ENCODE assay signal across 7 worm cellular contexts in genomic region chrII:10607238-10607961, ce11.
TF ChIP-seq lines count a peak whose summit lies in the region.

Gene ccm-3 (minus strand): TSS chrII:10607275.

TF ChIP-seq in whole organism, L1 larva, 84 proteins besides CTCF, POLR2A, EP300 and RAD21 (continues in another document):
- TF ChIP-seq mef-2 (tag; optimal IDR thresholded peaks at IDR 0.05; lab: Kevin White, UChicago) (no peak), alr-1 (tag; optimal IDR thresholded peaks at IDR 0.05; lab: Kevin White, UChicago; ENCODE audit: borderline replicate concordance) (no peak), aly-2 (tag; optimal IDR thresholded peaks at IDR 0.05; lab: Kevin White, UChicago) (no peak), lin-39 (tag; optimal IDR thresholded peaks at IDR 0.05; lab: Kevin White, UChicago) (no peak), nhr-47 (tag; optimal IDR thresholded peaks at IDR 0.05; lab: Kevin White, UChicago) (peak; percentile 30), elt-3 (tag; optimal IDR thresholded peaks at IDR 0.05; lab: Kevin White, UChicago) (no peak), nhr-84 (tag; optimal IDR thresholded peaks at IDR 0.05; lab: Kevin White, UChicago) (no peak), rnt-1 (tag; optimal IDR thresholded peaks at IDR 0.05; lab: Kevin White, UChicago) (peak; percentile 42), snu-23 (GFP tag; optimal IDR thresholded peaks at IDR 0.05; lab: Kevin White, UChicago) (peak; percentile 11), C34B4.2 (tag; optimal IDR thresholded peaks at IDR 0.05; lab: Kevin White, UChicago) (no peak), irx-1 (tag; optimal IDR thresholded peaks at IDR 0.05; lab: Kevin White, UChicago) (no peak), nhr-71 (tag; optimal IDR thresholded peaks at IDR 0.05; lab: Kevin White, UChicago) (peak; percentile 52), unc-130 (tag; optimal IDR thresholded peaks at IDR 0.05; lab: Kevin White, UChicago) (no peak)

TF ChIP-seq in whole organism, L2 larva, 48 proteins besides CTCF, POLR2A, EP300 and RAD21:
- TF ChIP-seq fos-1 (tag; optimal IDR thresholded peaks at IDR 0.05; lab: Kevin White, UChicago) (peak; percentile 63), aly-2 (tag; optimal IDR thresholded peaks at IDR 0.05; lab: Kevin White, UChicago) (no peak), unc-55 (GFP tag; optimal IDR thresholded peaks at IDR 0.05; lab: Kevin White, UChicago) (peak; percentile 76), nhr-25 (tag; optimal IDR thresholded peaks at IDR 0.05; lab: Kevin White, UChicago) (no peak), nhr-6 (tag; optimal IDR thresholded peaks at IDR 0.05; lab: Kevin White, UChicago) (no peak), blmp-1 (tag; optimal IDR thresholded peaks at IDR 0.05; lab: Kevin White, UChicago; ENCODE audit: insufficient read depth) (peak; percentile 61), C34F6.9 (tag; optimal IDR thresholded peaks at IDR 0.05; lab: Kevin White, UChicago) (peak; percentile 52), ama-1 (optimal IDR thresholded peaks at IDR 0.05; lab: Kevin White, UChicago) (no peak), lsy-2 (tag; optimal IDR thresholded peaks at IDR 0.05; lab: Kevin White, UChicago) (peak in 1 of 2 experiments; percentile 58), elt-3 (tag; optimal IDR thresholded peaks at IDR 0.05; lab: Kevin White, UChicago) (no peak), nhr-77 (tag; optimal IDR thresholded peaks at IDR 0.05; lab: Kevin White, UChicago) (no peak)

TF ChIP-seq in whole organism, L3 larva, 47 proteins besides CTCF, POLR2A, EP300 and RAD21 (continues in another document):
- peak; percentile 5 for TF ChIP-seq nhr-23 (tag; optimal IDR thresholded peaks at IDR 0.05; lab: Kevin White, UChicago)
- TF ChIP-seq tbx-2 (tag; optimal IDR thresholded peaks at IDR 0.05; lab: Kevin White, UChicago) = no peak
- no peak for TF ChIP-seq ama-1 (optimal IDR thresholded peaks at IDR 0.05; lab: Kevin White, UChicago)
- no peak for TF ChIP-seq egl-27 (tag; optimal IDR thresholded peaks at IDR 0.05; lab: Kevin White, UChicago)
- TF ChIP-seq elt-2 (tag; optimal IDR thresholded peaks at IDR 0.05; lab: Kevin White, UChicago) = peak; percentile 43
- TF ChIP-seq jun-1 (tag; optimal IDR thresholded peaks at IDR 0.05; lab: Kevin White, UChicago) = no peak
- TF ChIP-seq pha-4 (tag; optimal IDR thresholded peaks at IDR 0.05; lab: Kevin White, UChicago) = peak; percentile 80
- TF ChIP-seq lin-15B (tag; optimal IDR thresholded peaks at IDR 0.05; lab: Kevin White, UChicago) = peak; percentile 72
- TF ChIP-seq mdl-1 (tag; optimal IDR thresholded peaks at IDR 0.05; lab: Kevin White, UChicago) = no peak
- TF ChIP-seq hmg-11 (tag; optimal IDR thresholded peaks at IDR 0.05; lab: Kevin White, UChicago) = peak; percentile 1
- no peak for TF ChIP-seq nhr-76 (tag; optimal IDR thresholded peaks at IDR 0.05; lab: Kevin White, UChicago)
- no peak for TF ChIP-seq nhr-28 (tag; optimal IDR thresholded peaks at IDR 0.05; lab: Kevin White, UChicago)
- no peak for TF ChIP-seq aly-2 (tag; optimal IDR thresholded peaks at IDR 0.05; lab: Kevin White, UChicago)
- TF ChIP-seq mml-1 (tag; optimal IDR thresholded peaks at IDR 0.05; lab: Kevin White, UChicago) = no peak
- no peak for TF ChIP-seq snpc-4 (tag; optimal IDR thresholded peaks at IDR 0.05; lab: Kevin White, UChicago)

TF ChIP-seq in whole organism, L4 larva, 104 proteins besides CTCF, POLR2A, EP300 and RAD21 (continues in another document):
- peak; percentile 44 for TF ChIP-seq T20F7.1 (GFP tag; optimal IDR thresholded peaks at IDR 0.05; lab: Kevin White, UChicago)
- TF ChIP-seq nhr-10 (tag; optimal IDR thresholded peaks at IDR 0.05; lab: Kevin White, UChicago) = no peak
- peak; percentile 3 for TF ChIP-seq unc-130 (GFP tag; optimal IDR thresholded peaks at IDR 0.05; lab: Kevin White, UChicago)
- no peak for TF ChIP-seq T26A8.4 (GFP tag; IDR thresholded peaks at IDR 0.05; lab: Robert Waterston, UW)
- TF ChIP-seq aly-2 (tag; optimal IDR thresholded peaks at IDR 0.05; lab: Kevin White, UChicago) = no peak
- TF ChIP-seq dmd-8 (GFP tag; IDR thresholded peaks at IDR 0.05; lab: Robert Waterston, UW) = no peak
- no peak for TF ChIP-seq ceh-82 (tag; optimal IDR thresholded peaks at IDR 0.05; lab: Kevin White, UChicago)
- TF ChIP-seq dmd-6 (GFP tag; IDR thresholded peaks at IDR 0.05; lab: Robert Waterston, UW) = no peak
- no peak for TF ChIP-seq lin-15B (tag; optimal IDR thresholded peaks at IDR 0.05; lab: Kevin White, UChicago)
- TF ChIP-seq F49E8.2 (tag; optimal IDR thresholded peaks at IDR 0.05; lab: Kevin White, UChicago; ENCODE audit: borderline replicate concordance) = no peak
- TF ChIP-seq ceh-28 (tag; optimal IDR thresholded peaks at IDR 0.05; lab: Kevin White, UChicago) = no peak
- no peak for TF ChIP-seq egl-43 (GFP tag; IDR thresholded peaks at IDR 0.05; lab: Robert Waterston, UW)
- no peak for TF ChIP-seq zfp-3 (GFP tag; conservative IDR thresholded peaks at IDR 0.05; lab: Robert Waterston, UW)
- no peak for TF ChIP-seq Y48G9A.11 (GFP tag; IDR thresholded peaks at IDR 0.05; lab: Robert Waterston, UW)
- no peak for TF ChIP-seq nhr-25 (tag; optimal IDR thresholded peaks at IDR 0.05; lab: Kevin White, UChicago; ENCODE audit: borderline replicate concordance, insufficient read depth)

TF ChIP-seq in whole organism, late embryonic, 69 proteins besides CTCF, POLR2A, EP300 and RAD21:
- TF ChIP-seq hlh-15 (tag; optimal IDR thresholded peaks at IDR 0.05; lab: Kevin White, UChicago) (no peak), pat-9 (tag; optimal IDR thresholded peaks at IDR 0.05; lab: Kevin White, UChicago) (no peak), mec-3 (tag; optimal IDR thresholded peaks at IDR 0.05; lab: Kevin White, UChicago; ENCODE audit: borderline replicate concordance) (no peak), nfya-1 (tag; optimal IDR thresholded peaks at IDR 0.05; lab: Kevin White, UChicago) (peak; percentile 21), che-1 (tag; optimal IDR thresholded peaks at IDR 0.05; lab: Kevin White, UChicago) (no peak), unc-55 (GFP tag; optimal IDR thresholded peaks at IDR 0.05; lab: Kevin White, UChicago) (no peak)

TF ChIP-seq in whole organism, mixed stage, embryonic, 35 proteins besides CTCF, POLR2A, EP300 and RAD21:
- TF ChIP-seq ceh-83 (GFP tag; optimal IDR thresholded peaks at IDR 0.05; lab: Kevin White, UChicago) = no peak
- peak; percentile 25 for TF ChIP-seq pha-4 (tag; optimal IDR thresholded peaks at IDR 0.05; lab: Kevin White, UChicago)
- TF ChIP-seq nhr-76 (tag; optimal IDR thresholded peaks at IDR 0.05; lab: Kevin White, UChicago) = no peak
- no peak for TF ChIP-seq hlh-1 (tag; optimal IDR thresholded peaks at IDR 0.05; lab: Kevin White, UChicago)
- TF ChIP-seq ces-1 (GFP tag; optimal IDR thresholded peaks at IDR 0.05; lab: Kevin White, UChicago) = peak; percentile 56
- peak; percentile 81 for TF ChIP-seq blmp-1 (tag; optimal IDR thresholded peaks at IDR 0.05; lab: Kevin White, UChicago)
- TF ChIP-seq elt-1 (tag; optimal IDR thresholded peaks at IDR 0.05; lab: Kevin White, UChicago; ENCODE audit: borderline replicate concordance, insufficient read depth) = no peak
TF ChIP-seq in whole organism, mixed stage, embryonic: peak in this region for 3.

TF ChIP-seq in whole organism, young adult, 124 proteins besides CTCF, POLR2A, EP300 and RAD21:
- TF ChIP-seq efl-1 (GFP tag; optimal IDR thresholded peaks at IDR 0.05; lab: Kevin White, UChicago) (peak; percentile 10), hmg-1.2 (GFP tag; IDR thresholded peaks at IDR 0.05; lab: Robert Waterston, UW) (peak; percentile 32; the same call in 1 of the 2 replicates), ztf-18 (tag; optimal IDR thresholded peaks at IDR 0.05; lab: Kevin White, UChicago) (no peak), nhr-80 (tag; optimal IDR thresholded peaks at IDR 0.05; lab: Kevin White, UChicago) (peak; percentile 32), ceh-100 (GFP tag; IDR thresholded peaks at IDR 0.05; lab: Robert Waterston, UW) (peak; percentile 69; the same call in 1 of the 2 replicates), mcd-1 (GFP tag; IDR thresholded peaks at IDR 0.05; lab: Robert Waterston, UW) (peak; percentile 84), lin-35 (GFP tag; optimal IDR thresholded peaks at IDR 0.05; lab: Kevin White, UChicago) (peak in 1 of 3 experiments; percentile 36), attf-5 (GFP tag; optimal IDR thresholded peaks at IDR 0.05; lab: Kevin White, UChicago) (peak; percentile 79), dox-1 (GFP tag; IDR thresholded peaks at IDR 0.05; lab: Robert Waterston, UW) (no peak), F23B12.7 (tag; optimal IDR thresholded peaks at IDR 0.05; lab: Kevin White, UChicago; ENCODE audit: insufficient read depth) (peak; percentile 1)
TF ChIP-seq in whole organism, young adult: peak in this region for 8.
